Worm (Caenorhabditis elegans) whole organism, young adult: ENCODE data around the gene cul-2.

Source experiments
- Y95B8A.8 ChIP-seq: fragments of 200-800 bp; sonication (Bioruptor generic); IDR thresholded peaks from 2 replicates; pipeline ENCODE4 v1.3.6; 2022; ENCODE audit warnings: missing genetic modification reagents, missing genetic modification characterization, missing compliant biosample characterization
- ama-1 ChIP-seq, 3 experiments: fragments of 150-350 bp in 1 of 3; sonication (generic microtip) in 2 of 3; optimal IDR thresholded peaks; 2 replicates each; lab custom pipeline; 2014 to 2018; ENCODE audit warnings: missing biosample characterization in 2 of 3, missing genetic modification characterization in 2 of 3, missing genetic modification reagents in 2 of 3
- aptf-2 ChIP-seq: fragments of 200-800 bp; sonication (Bioruptor generic); conservative IDR thresholded peaks from 2 replicates; pipeline ENCODE4 v1.3.6; 2022; ENCODE audit warnings: missing genetic modification reagents, missing genetic modification characterization, missing compliant biosample characterization
- attf-3 ChIP-seq: fragments of 200-800 bp; sonication (Bioruptor generic); conservative IDR thresholded peaks from 2 replicates; pipeline ENCODE4 v1.3.6; 2022; ENCODE audit warnings: missing genetic modification reagents, missing genetic modification characterization, missing compliant biosample characterization
- ceh-100 ChIP-seq: fragments of 200-800 bp; sonication (Bioruptor generic); IDR thresholded peaks from 2 replicates; pipeline ENCODE4 v1.3.6; 2022; ENCODE audit warnings: missing genetic modification reagents, missing genetic modification characterization, missing compliant biosample characterization
- ceh-40 ChIP-seq: fragments of 200-800 bp; sonication (Bioruptor generic); IDR thresholded peaks from 2 replicates; pipeline ENCODE4 v1.3.6; 2022; ENCODE audit warnings: missing genetic modification characterization, missing compliant biosample characterization
- dox-1 ChIP-seq: fragments of 200-800 bp; sonication (Bioruptor generic); IDR thresholded peaks from 2 replicates; pipeline ENCODE4 v1.3.6; 2022; ENCODE audit warnings: missing genetic modification reagents, missing genetic modification characterization, missing compliant biosample characterization
- egrh-3 ChIP-seq: fragments of 200-800 bp; sonication (Bioruptor generic); IDR thresholded peaks from 2 replicates; pipeline ENCODE4 v1.3.6; 2022; ENCODE audit warnings: missing genetic modification reagents, missing genetic modification characterization, missing compliant biosample characterization
- him-1 ChIP-seq: sonication (generic microtip); optimal IDR thresholded peaks from 2 replicates; lab custom pipeline; 2016; ENCODE audit warnings: missing genotype, missing genetic modification reagents, missing genetic modification characterization, missing compliant biosample characterization
- hmg-20 ChIP-seq: fragments of 200-800 bp; sonication (Bioruptor generic); IDR thresholded peaks from 2 replicates; pipeline ENCODE4 v1.3.6; 2022; ENCODE audit warnings: missing genetic modification reagents, missing genetic modification characterization, missing compliant biosample characterization
- madf-6 ChIP-seq: fragments of 200-800 bp; sonication (Bioruptor generic); IDR thresholded peaks from 2 replicates; pipeline ENCODE4 v1.3.6; 2022; ENCODE audit warnings: missing genetic modification reagents, missing genetic modification characterization, missing compliant biosample characterization
- nfya-1 ChIP-seq: sonication (generic microtip); optimal IDR thresholded peaks from 2 replicates; lab custom pipeline; 2017; ENCODE audit warnings: antibody characterized with exemption, missing compliant biosample characterization, missing genetic modification characterization, borderline replicate concordance; ENCODE audit not compliant: insufficient read depth
- rcor-1 ChIP-seq: fragments of 200-800 bp; sonication (Bioruptor generic); IDR thresholded peaks from 2 replicates; pipeline ENCODE4 v1.3.6; 2022; ENCODE audit warnings: missing genetic modification reagents, missing genetic modification characterization, missing compliant biosample characterization

DNA sequence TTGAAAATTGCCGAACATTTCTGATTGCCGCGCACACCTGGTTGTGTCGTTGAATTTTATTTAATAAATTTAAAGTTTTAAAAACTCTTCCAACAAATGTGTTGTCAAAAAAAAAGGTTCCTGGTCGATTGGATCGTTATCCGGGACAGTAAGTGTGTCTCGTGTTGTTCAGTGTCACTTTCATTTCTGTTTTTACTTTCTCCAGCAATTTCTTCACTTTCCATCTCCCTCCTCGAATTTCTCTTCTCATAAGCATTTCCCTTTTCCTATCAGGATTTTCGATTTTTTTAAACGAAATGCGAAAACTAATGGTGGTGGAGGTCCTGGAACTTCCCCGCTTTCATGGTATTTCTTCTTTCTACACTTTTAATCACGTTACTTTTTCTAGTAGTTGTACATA lies 8.5 kb downstream of the cul-2 start:
- TF ChIP-seq egrh-3 (no peak), rcor-1 (no peak), ama-1 (optimal IDR thresholded peaks at IDR 0.05; lab: Kevin White, UChicago) (no peak), ama-1 (GFP tag; optimal IDR thresholded peaks at IDR 0.05; lab: Kevin White, UChicago) (no peak), dox-1 (GFP tag; lab: Robert Waterston, UW) (no peak), him-1 (tag; lab: Kevin White, UChicago) (no peak), attf-3 (GFP tag; lab: Robert Waterston, UW) (no peak), aptf-2 (GFP tag; lab: Robert Waterston, UW) (no peak), Y95B8A.8 (GFP tag; lab: Robert Waterston, UW) (no peak), nfya-1 (no peak), madf-6 (no peak), hmg-20 (GFP tag; lab: Robert Waterston, UW) (no peak), ceh-40 (no peak), ceh-100 (GFP tag; lab: Robert Waterston, UW) (no peak)
